Worm (Caenorhabditis elegans) whole organism, late embryonic: ENCODE data around the gene R09A8.2.

Experiments used
- C38D4.7 ChIP-seq: fragments of 200-800 bp; sonication (Bioruptor generic); optimal IDR thresholded peaks from 2 replicates; lab custom pipeline; 2018; ENCODE audit warnings: mild to moderate bottlenecking, missing genetic modification characterization, moderate library complexity, missing compliant biosample characterization
- K09A11.1 ChIP-seq: sonication (generic microtip); optimal IDR thresholded peaks from 2 replicates; lab custom pipeline; 2017; ENCODE audit warnings: antibody characterized with exemption, mild to moderate bottlenecking, missing genetic modification characterization, missing compliant biosample characterization; ENCODE audit not compliant: insufficient read depth
- T23F11.4 ChIP-seq: fragments of 200-800 bp; sonication (Bioruptor generic); optimal IDR thresholded peaks from 2 replicates; lab custom pipeline; 2018; ENCODE audit warnings: mild to moderate bottlenecking, missing genetic modification characterization, missing compliant biosample characterization
- Y22D7AL.16 ChIP-seq: sonication (generic microtip); optimal IDR thresholded peaks from 2 replicates; lab custom pipeline; 2016; ENCODE audit warnings: missing genetic modification characterization, missing compliant biosample characterization
- ahr-1 ChIP-seq: sonication (generic microtip); optimal IDR thresholded peaks from 2 replicates; lab custom pipeline; 2016; ENCODE audit warnings: missing genetic modification characterization, missing compliant biosample characterization
- ama-1 ChIP-seq: fragments of 150-350 bp; optimal IDR thresholded peaks from 2 replicates; lab custom pipeline; 2014
- ceh-18 ChIP-seq: sonication (generic microtip); optimal IDR thresholded peaks from 2 replicates; lab custom pipeline; 2016; ENCODE audit warnings: missing genetic modification characterization, missing compliant biosample characterization
- ceh-19 ChIP-seq: fragments of 200-800 bp; sonication (Bioruptor generic); optimal IDR thresholded peaks from 2 replicates; lab custom pipeline; 2018; ENCODE audit warnings: mild to moderate bottlenecking, missing genetic modification characterization, missing compliant biosample characterization
- ceh-2 ChIP-seq: sonication (generic microtip); optimal IDR thresholded peaks from 2 replicates; lab custom pipeline; 2016; ENCODE audit warnings: missing genotype, missing genetic modification characterization, missing compliant biosample characterization
- ceh-22 ChIP-seq: sonication (generic microtip); optimal IDR thresholded peaks from 2 replicates; lab custom pipeline; 2017; ENCODE audit warnings: missing biosample characterization, missing genetic modification characterization
- ceh-30 ChIP-seq: fragments of 150-350 bp; optimal IDR thresholded peaks from 2 replicates; lab custom pipeline; 2014; ENCODE audit warnings: missing biosample characterization, missing genetic modification characterization
- ceh-31 ChIP-seq: sonication (generic microtip); optimal IDR thresholded peaks from 2 replicates; lab custom pipeline; 2016; ENCODE audit warnings: missing genetic modification characterization, missing compliant biosample characterization
- ceh-9 ChIP-seq: sonication (generic microtip); optimal IDR thresholded peaks from 2 replicates; lab custom pipeline; 2016; ENCODE audit warnings: mild to moderate bottlenecking, missing genetic modification characterization, inconsistent platforms, missing compliant biosample characterization
- dmd-4 ChIP-seq: sonication (generic microtip); optimal IDR thresholded peaks from 2 replicates; lab custom pipeline; 2016; ENCODE audit warnings: borderline replicate concordance, missing genetic modification characterization, missing compliant biosample characterization
- elt-4 ChIP-seq: sonication (generic microtip); optimal IDR thresholded peaks from 2 replicates; lab custom pipeline; 2016; ENCODE audit warnings: missing genetic modification characterization, missing compliant biosample characterization
- ets-4 ChIP-seq: sonication (generic microtip); optimal IDR thresholded peaks from 2 replicates; lab custom pipeline; 2016; ENCODE audit warnings: missing genetic modification characterization, missing compliant biosample characterization
- eyg-1 ChIP-seq: sonication (generic microtip); optimal IDR thresholded peaks from 2 replicates; lab custom pipeline; 2016; ENCODE audit warnings: missing genotype, missing genetic modification characterization, missing compliant biosample characterization
- fax-1 ChIP-seq: sonication (generic microtip); optimal IDR thresholded peaks from 2 replicates; lab custom pipeline; 2016; ENCODE audit warnings: missing genotype, missing genetic modification characterization, missing compliant biosample characterization
- fkh-10 ChIP-seq: fragments of 150-350 bp; optimal IDR thresholded peaks from 2 replicates; lab custom pipeline; 2014; ENCODE audit warnings: missing biosample characterization, missing genetic modification reagents, missing genetic modification characterization
- fkh-6 ChIP-seq: sonication (generic microtip); optimal IDR thresholded peaks from 2 replicates; lab custom pipeline; 2016; ENCODE audit warnings: missing genetic modification characterization, missing compliant biosample characterization
- gmeb-2 ChIP-seq: sonication (generic microtip); optimal IDR thresholded peaks from 2 replicates; lab custom pipeline; 2016; ENCODE audit warnings: missing genetic modification characterization, inconsistent platforms, missing compliant biosample characterization
- hlh-15 ChIP-seq: sonication (generic microtip); optimal IDR thresholded peaks from 2 replicates; lab custom pipeline; 2016; ENCODE audit warnings: missing genetic modification characterization, missing compliant biosample characterization
- hlh-30 ChIP-seq: sonication (generic microtip); optimal IDR thresholded peaks from 2 replicates; lab custom pipeline; 2017; ENCODE audit warnings: antibody characterized with exemption, missing genetic modification characterization, missing compliant biosample characterization; ENCODE audit not compliant: insufficient read depth
- hlh-6 ChIP-seq: sonication (generic microtip); optimal IDR thresholded peaks from 2 replicates; lab custom pipeline; 2016; ENCODE audit warnings: missing genotype, missing genetic modification characterization, missing compliant biosample characterization
- lim-6 ChIP-seq: sonication (generic microtip); optimal IDR thresholded peaks from 2 replicates; lab custom pipeline; 2016; ENCODE audit warnings: missing genetic modification characterization, missing compliant biosample characterization
- madf-2 ChIP-seq: sonication (generic microtip); optimal IDR thresholded peaks from 2 replicates; lab custom pipeline; 2017; ENCODE audit warnings: missing genetic modification characterization, missing compliant biosample characterization
- nfya-1 ChIP-seq: sonication (generic microtip); optimal IDR thresholded peaks from 2 replicates; lab custom pipeline; 2017; ENCODE audit warnings: missing genetic modification characterization, mild to moderate bottlenecking, missing compliant biosample characterization, antibody characterized with exemption, moderate library complexity
- nhr-11 ChIP-seq: fragments of 150-350 bp; optimal IDR thresholded peaks from 2 replicates; lab custom pipeline; 2014; ENCODE audit warnings: missing biosample characterization, missing genetic modification characterization
- nhr-232 ChIP-seq: sonication (generic microtip); optimal IDR thresholded peaks from 2 replicates; lab custom pipeline; 2016; ENCODE audit warnings: missing genetic modification characterization, missing compliant biosample characterization
- pag-3 ChIP-seq: sonication (generic microtip); optimal IDR thresholded peaks from 2 replicates; lab custom pipeline; 2016; ENCODE audit warnings: missing compliant biosample characterization, missing genetic modification characterization, borderline replicate concordance
- pat-9 ChIP-seq: fragments of 200-800 bp; sonication (Bioruptor generic); optimal IDR thresholded peaks from 2 replicates; lab custom pipeline; 2018; ENCODE audit warnings: mild to moderate bottlenecking, missing genetic modification characterization, moderate library complexity, missing compliant biosample characterization
- pax-1 ChIP-seq: fragments of 150-350 bp; optimal IDR thresholded peaks from 2 replicates; lab custom pipeline; 2014; ENCODE audit warnings: missing biosample characterization, missing genetic modification characterization
- pha-2 ChIP-seq: sonication (generic microtip); optimal IDR thresholded peaks from 2 replicates; lab custom pipeline; 2017; ENCODE audit warnings: mild to moderate bottlenecking, missing genetic modification characterization, missing compliant biosample characterization
- pha-4 ChIP-seq: fragments of 150-350 bp; optimal IDR thresholded peaks from 2 replicates; lab custom pipeline; 2018; ENCODE audit warnings: missing biosample characterization, missing genetic modification reagents, missing genetic modification characterization
- pqm-1 ChIP-seq: sonication (generic microtip); optimal IDR thresholded peaks from 2 replicates; lab custom pipeline; 2016; ENCODE audit warnings: missing genetic modification characterization, missing compliant biosample characterization
- rnt-1 ChIP-seq: sonication (generic microtip); optimal IDR thresholded peaks from 2 replicates; lab custom pipeline; 2016; ENCODE audit warnings: missing genetic modification characterization, missing compliant biosample characterization
- sox-2 ChIP-seq: fragments of 200-800 bp; sonication (Bioruptor generic); IDR thresholded peaks from 2 replicates; pipeline ENCODE4 v1.3.6; 2022; ENCODE audit warnings: missing genetic modification reagents, missing genetic modification characterization, missing compliant biosample characterization
- sox-4 ChIP-seq: sonication (generic microtip); optimal IDR thresholded peaks from 2 replicates; lab custom pipeline; 2017; ENCODE audit warnings: mild to moderate bottlenecking, missing genetic modification characterization, inconsistent platforms, missing compliant biosample characterization
- syd-9 ChIP-seq: sonication (generic microtip); optimal IDR thresholded peaks from 2 replicates; lab custom pipeline; 2016; ENCODE audit warnings: mild to moderate bottlenecking, missing genetic modification characterization, moderate library complexity, missing compliant biosample characterization
- tbx-2 ChIP-seq: sonication (generic microtip); optimal IDR thresholded peaks from 2 replicates; lab custom pipeline; 2016; ENCODE audit warnings: missing genetic modification characterization, missing compliant biosample characterization
- tbx-7 ChIP-seq: sonication (generic microtip); optimal IDR thresholded peaks from 2 replicates; lab custom pipeline; 2016; ENCODE audit warnings: missing genotype, missing genetic modification characterization, missing compliant biosample characterization
- ttx-3 ChIP-seq: sonication (generic microtip); optimal IDR thresholded peaks from 2 replicates; lab custom pipeline; 2016; ENCODE audit warnings: missing genetic modification reagents, missing genetic modification characterization, missing compliant biosample characterization
- unc-55 ChIP-seq: sonication (generic microtip); optimal IDR thresholded peaks from 2 replicates; lab custom pipeline; 2017; ENCODE audit warnings: missing biosample characterization, missing genetic modification reagents, missing genetic modification characterization
- zip-5 ChIP-seq: sonication (generic microtip); optimal IDR thresholded peaks from 2 replicates; lab custom pipeline; 2016; ENCODE audit warnings: missing genetic modification characterization, missing compliant biosample characterization

The R09A8.2 gene

ce11 chrX:12665799-12666198 is 46.5 kb downstream of the R09A8.2 start:
- TF ChIP-seq hlh-30 (tag; lab: Kevin White, UChicago) (no peak), eyg-1 (tag; lab: Kevin White, UChicago) (no peak), pha-4 (tag; lab: Kevin White, UChicago) (no peak), nhr-232 (no peak), sox-4 (tag; lab: Kevin White, UChicago) (no peak), nhr-11 (tag; lab: Kevin White, UChicago) (no peak), pax-1 (no peak), zip-5 (tag; lab: Kevin White, UChicago) (no peak), gmeb-2 (tag; lab: Kevin White, UChicago) (no peak), ama-1 (no peak), rnt-1 (tag; lab: Kevin White, UChicago) (no peak), nfya-1 (tag; lab: Kevin White, UChicago) (no peak), hlh-6 (no peak), ets-4 (tag; lab: Kevin White, UChicago) (no peak), pat-9 (tag; lab: Kevin White, UChicago) (no peak), madf-2 (tag; lab: Kevin White, UChicago) (no peak), dmd-4 (tag; lab: Kevin White, UChicago) (no peak), fax-1 (tag; lab: Kevin White, UChicago) (no peak), lim-6 (tag; lab: Kevin White, UChicago) (no peak), ttx-3 (tag; lab: Kevin White, UChicago) (no peak)
- TF ChIP-seq, all 69 proteins: peak for 0

ce11 chrX:12667804-12668511 is 48.7 kb downstream of the R09A8.2 start, which contains the start of gene nhr-17:
Gene nhr-17 (minus strand): TSS chrX:12667854.
- TF ChIP-seq fkh-10 (no peak), pag-3 (tag; lab: Kevin White, UChicago) (no peak)

- TF ChIP-seq T23F11.4 (no peak), ama-1 (no peak), zip-5 (tag; lab: Kevin White, UChicago) (no peak), nhr-232 (no peak), C38D4.7 (no peak), ceh-18 (tag; lab: Kevin White, UChicago) (no peak)
Observed at ce11 chrX:12668941-12669501, 49.8 kb downstream of the R09A8.2 start.

ce11 chrX:12670385-12670784 is 51.1 kb downstream of the R09A8.2 start:
- TF ChIP-seq eyg-1 (tag; lab: Kevin White, UChicago) (no peak), pha-2 (tag; lab: Kevin White, UChicago) (peak; percentile 6), unc-55 (GFP tag; lab: Kevin White, UChicago) (peak; percentile 92), K09A11.1 (tag; lab: Kevin White, UChicago) (no peak), ahr-1 (tag; lab: Kevin White, UChicago) (no peak), T23F11.4 (no peak), ceh-22 (peak; percentile 1), ceh-9 (tag; lab: Kevin White, UChicago) (no peak), ceh-19 (GFP tag; lab: Kevin White, UChicago) (peak; percentile 46), ama-1 (no peak), hlh-15 (tag; lab: Kevin White, UChicago) (no peak), tbx-2 (peak; percentile 89), ceh-31 (peak; percentile 90), gmeb-2 (tag; lab: Kevin White, UChicago) (no peak), Y22D7AL.16 (no peak), pha-4 (tag; lab: Kevin White, UChicago) (no peak), pag-3 (tag; lab: Kevin White, UChicago) (no peak), syd-9 (tag; lab: Kevin White, UChicago) (peak; percentile 58), fkh-6 (tag; lab: Kevin White, UChicago) (peak; percentile 42), tbx-7 (tag; lab: Kevin White, UChicago) (no peak), sox-2 (GFP tag; lab: Robert Waterston, UW) (peak; percentile 7; the same call in 1 of the 2 replicates), ceh-30 (tag; lab: Kevin White, UChicago) (peak; percentile 4), zip-5 (tag; lab: Kevin White, UChicago) (no peak), pqm-1 (tag; lab: Kevin White, UChicago) (no peak), pat-9 (tag; lab: Kevin White, UChicago) (peak; percentile 20), fax-1 (tag; lab: Kevin White, UChicago) (no peak), ceh-2 (tag; lab: Kevin White, UChicago) (peak; percentile 55), ets-4 (tag; lab: Kevin White, UChicago) (peak; percentile 5), hlh-30 (tag; lab: Kevin White, UChicago) (peak; percentile 48), elt-4 (tag; lab: Kevin White, UChicago) (no peak)
